Worm (Caenorhabditis elegans): ENCODE data around the gene T10G3.4.

Gene T10G3.4

DNA sequence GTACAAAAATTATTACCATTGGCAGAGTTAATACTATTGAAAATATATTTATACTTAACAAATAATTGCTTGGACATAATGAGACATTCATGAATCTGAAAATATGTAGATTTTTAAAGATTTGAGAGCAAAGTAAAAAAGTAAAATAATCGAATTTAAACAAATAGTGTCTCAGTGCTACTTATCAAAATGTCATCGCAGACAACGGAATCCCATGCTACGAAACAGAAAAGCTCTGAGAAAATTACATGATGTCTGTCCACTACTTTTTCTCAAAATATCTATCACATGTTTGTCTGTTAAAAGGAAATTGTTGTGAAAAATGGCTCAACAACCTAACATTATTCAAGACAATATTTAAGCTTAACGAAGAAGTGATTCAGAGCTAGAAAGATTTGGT lies at the start of gene T10G3.4:
Gene T10G3.4, minus strand, starts transcription at position 101 of the 400 bp plus-strand sequence.
- TF ChIP-seq nhr-71 (tag; optimal IDR thresholded peaks at IDR 0.05) (peak; percentile 8), fkh-8 (tag; optimal IDR thresholded peaks at IDR 0.05) (peak; percentile 7), ceh-82 (tag; optimal IDR thresholded peaks at IDR 0.05) (no peak), fos-1 (tag; optimal IDR thresholded peaks at IDR 0.05) (no peak), grh-1 (GFP tag; IDR thresholded peaks at IDR 0.05) (no peak)

DNA sequence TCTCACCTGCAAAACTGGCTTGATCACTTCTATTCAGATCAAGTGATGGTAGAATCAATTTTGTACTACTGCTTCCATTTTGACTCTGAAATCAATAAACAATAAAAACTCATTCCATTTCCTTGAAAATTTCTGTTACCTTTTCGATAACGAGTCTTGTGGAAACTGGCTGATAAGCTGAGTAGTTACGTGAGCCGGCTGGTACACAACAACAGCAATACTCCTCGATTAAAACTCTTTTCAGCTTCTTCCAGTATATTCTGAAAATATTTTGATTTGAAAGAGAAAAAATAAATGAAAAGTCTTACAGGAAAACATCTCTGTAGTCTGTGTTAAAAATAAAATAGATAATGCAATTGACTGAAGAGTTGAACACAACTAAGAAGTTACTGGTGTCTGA lies 48.2 kb upstream of the T10G3.4 start:
- TF ChIP-seq snpc-4 (tag; optimal IDR thresholded peaks at IDR 0.05) (no peak), tlp-1 (tag; optimal IDR thresholded peaks at IDR 0.05) (no peak), ces-1 (GFP tag; optimal IDR thresholded peaks at IDR 0.05) (no peak), grh-1 (GFP tag; IDR thresholded peaks at IDR 0.05) (no peak), pqm-1 (tag; optimal IDR thresholded peaks at IDR 0.05) (no peak), lir-3 (tag; optimal IDR thresholded peaks at IDR 0.05; ENCODE audit: poor library complexity) (no peak), lsy-2 (tag; optimal IDR thresholded peaks at IDR 0.05) (no peak), nhr-71 (tag; optimal IDR thresholded peaks at IDR 0.05) (no peak), nhr-47 (tag; optimal IDR thresholded peaks at IDR 0.05) (no peak)

DNA sequence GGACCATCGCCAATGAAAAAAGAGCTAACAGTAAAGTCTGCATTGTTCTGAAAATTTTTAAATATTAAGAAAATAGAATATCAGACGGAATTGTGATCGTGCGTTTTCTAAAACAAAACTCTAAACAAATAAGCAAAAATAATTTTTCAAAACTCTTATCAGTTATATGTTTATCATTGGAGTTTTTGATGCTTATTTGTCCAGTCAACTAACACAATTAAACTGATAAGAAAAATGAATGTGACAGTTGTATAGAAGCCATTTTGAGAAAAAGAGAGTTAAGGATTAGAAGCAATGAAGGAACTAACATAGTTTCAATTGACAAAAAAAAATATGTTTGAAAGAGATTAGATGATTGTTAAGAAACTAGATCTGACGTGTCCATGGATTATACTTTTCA lies 46.5 kb upstream of the T10G3.4 start, which contains the start of gene ttr-44:
Gene ttr-44, minus strand, starts transcription at position 47 of the 400 bp plus-strand sequence.
- peak in 1 of 2 experiments; percentile 5 for TF ChIP-seq lin-35 (GFP tag; optimal IDR thresholded peaks at IDR 0.05)
- peak; percentile 77 for TF ChIP-seq elt-2 (tag; optimal IDR thresholded peaks at IDR 0.05)
- no peak for TF ChIP-seq hlh-17 (GFP tag; optimal IDR thresholded peaks at IDR 0.05; ENCODE audit: borderline replicate concordance)
- TF ChIP-seq tlp-1 (tag; optimal IDR thresholded peaks at IDR 0.05): peak; percentile 34
- no peak for TF ChIP-seq ceh-8 (GFP tag; optimal IDR thresholded peaks at IDR 0.05)
- no peak for TF ChIP-seq unc-98 (GFP tag; IDR thresholded peaks at IDR 0.05)

DNA sequence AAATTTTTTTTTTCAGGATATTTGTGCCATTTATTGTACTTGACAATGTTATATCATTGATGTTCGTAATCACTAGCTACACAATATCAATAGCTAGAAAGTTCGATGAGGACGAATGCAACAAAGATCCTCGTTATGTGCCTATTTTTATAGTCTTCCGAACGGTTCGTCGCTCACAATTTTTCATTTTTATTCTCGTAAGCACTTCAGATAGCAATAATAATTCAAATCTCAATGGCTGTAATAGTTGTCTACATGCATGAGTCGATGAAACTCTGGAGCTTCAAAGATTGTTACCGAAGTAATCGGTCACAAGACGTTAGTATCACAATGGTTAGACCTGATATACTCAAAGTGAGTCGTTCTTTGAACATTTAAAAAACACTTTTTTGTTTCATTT lies 44.9 kb upstream of the T10G3.4 start:
- peak; percentile 4 for TF ChIP-seq nhr-90 (tag; optimal IDR thresholded peaks at IDR 0.05; ENCODE audit: poor library complexity)
- no peak for TF ChIP-seq swsn-7 (tag; optimal IDR thresholded peaks at IDR 0.05)
- no peak for TF ChIP-seq nhr-76 (tag; optimal IDR thresholded peaks at IDR 0.05)
- peak; percentile 54 for TF ChIP-seq ama-1 (optimal IDR thresholded peaks at IDR 0.05)
- peak in 1 of 2 experiments; percentile 42 for TF ChIP-seq lin-35 (GFP tag; optimal IDR thresholded peaks at IDR 0.05)
- peak; percentile 45 for TF ChIP-seq elt-2 (tag; optimal IDR thresholded peaks at IDR 0.05)

DNA sequence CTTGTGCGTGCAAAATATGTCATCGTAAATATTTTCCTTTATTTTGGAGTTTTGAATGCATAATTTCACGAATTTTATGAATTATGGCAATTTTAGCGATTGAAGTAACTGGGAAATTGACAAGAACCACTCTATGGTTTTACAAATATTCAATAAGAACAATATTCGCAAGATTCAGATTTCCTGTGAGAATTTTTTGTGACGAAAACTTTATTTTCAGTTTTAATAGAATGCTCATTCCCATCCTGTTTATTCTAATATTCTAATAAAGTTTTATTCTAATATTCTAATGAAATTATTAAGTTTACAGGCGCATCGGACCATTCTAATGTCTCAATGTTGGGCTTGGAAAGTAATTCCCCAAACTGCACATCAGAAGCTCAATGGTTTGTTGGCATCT lies 39.0 kb upstream of the T10G3.4 start, which contains the start of gene R11G10.3:
Gene R11G10.3, plus strand, starts transcription at position 301 of the 400 bp plus-strand sequence.
- TF ChIP-seq lin-13 (GFP tag; optimal IDR thresholded peaks at IDR 0.05) (no peak), sox-4 (tag; optimal IDR thresholded peaks at IDR 0.05) (no peak), fos-1 (tag; optimal IDR thresholded peaks at IDR 0.05) (no peak), mep-1 (tag; optimal IDR thresholded peaks at IDR 0.05) (no peak), nhr-19 (GFP tag; conservative IDR thresholded peaks at IDR 0.05) (no peak), nhr-90 (tag; optimal IDR thresholded peaks at IDR 0.05; ENCODE audit: poor library complexity) (no peak), blmp-1 (tag; optimal IDR thresholded peaks at IDR 0.05) (no peak), ceh-88 (GFP tag; IDR thresholded peaks at IDR 0.05) (no peak), Y116A8C.19 (tag; optimal IDR thresholded peaks at IDR 0.05; ENCODE audit: borderline replicate concordance) (no peak), ztf-4 (tag; optimal IDR thresholded peaks at IDR 0.05) (no peak), sptf-1 (tag; optimal IDR thresholded peaks at IDR 0.05) (no peak), swsn-7 (tag; optimal IDR thresholded peaks at IDR 0.05) (no peak), mab-9 (GFP tag; IDR thresholded peaks at IDR 0.05) (no peak), ceh-8 (GFP tag; optimal IDR thresholded peaks at IDR 0.05) (no peak), xbp-1 (tag; optimal IDR thresholded peaks at IDR 0.05) (no peak), pqm-1 (tag; optimal IDR thresholded peaks at IDR 0.05) (no peak)

DNA sequence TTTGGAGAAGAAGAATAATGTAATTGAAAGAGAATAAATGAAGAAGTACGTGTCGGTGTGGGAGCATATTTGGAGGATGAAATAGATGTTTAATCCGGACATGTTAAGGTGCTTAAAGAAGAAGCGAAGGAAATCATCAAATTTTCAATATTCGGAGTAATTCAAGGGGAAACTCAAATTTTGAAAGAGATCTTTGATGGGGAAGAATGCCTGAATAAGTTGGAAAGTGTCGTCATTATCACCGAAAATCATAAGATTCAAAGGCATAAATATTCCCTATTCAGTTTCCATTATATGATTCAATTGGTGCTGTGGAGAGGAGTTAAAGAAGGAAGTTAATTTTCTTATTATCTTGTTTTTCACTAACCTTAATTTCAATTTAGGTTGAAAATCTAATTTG lies 30.9 kb upstream of the T10G3.4 start, which contains the start of gene semi-1:
Gene semi-1, minus strand, starts transcription at position 101 of the 400 bp plus-strand sequence.
- TF ChIP-seq nhr-71 (tag; optimal IDR thresholded peaks at IDR 0.05) (no peak), vab-15 (tag; optimal IDR thresholded peaks at IDR 0.05) (no peak), skn-1 (tag; optimal IDR thresholded peaks at IDR 0.05) (no peak), lin-13 (GFP tag; optimal IDR thresholded peaks at IDR 0.05) (no peak)

Data from whole organism, L1 larva.